Worm (Caenorhabditis elegans) whole organism, L3 larva: ENCODE measurements around the gene letm-1.
A peak's percentile ranks its signal among the peaks of the same experiment; 100 is the strongest.

ENCODE experiments used
- R02D3.7 ChIP-seq: fragments of 150-350 bp; optimal IDR thresholded peaks from 2 replicates; lab custom pipeline; 2014; ENCODE audit warnings: missing biosample characterization, missing genetic modification characterization
- ceh-16 ChIP-seq: sonication (generic microtip); optimal IDR thresholded peaks from 2 replicates; lab custom pipeline; 2017; ENCODE audit warnings: missing biosample characterization, missing genetic modification characterization
- egl-27 ChIP-seq: sonication (generic microtip); optimal IDR thresholded peaks from 4 replicates; lab custom pipeline; 2017; ENCODE audit warnings: missing biosample characterization, missing genetic modification reagents, missing genetic modification characterization
- elt-3 ChIP-seq, 3 experiments: fragments of 150-350 bp in 1 of 3; sonication (generic microtip) in 2 of 3; optimal IDR thresholded peaks; 2 replicates in 2 of 3; 4 replicates in 1 of 3; lab custom pipeline; 2014 to 2017; ENCODE audit warnings: missing biosample characterization in 3 of 3, missing genetic modification characterization in 3 of 3
- nfya-1 ChIP-seq: sonication (generic microtip); optimal IDR thresholded peaks from 2 replicates; lab custom pipeline; 2017; ENCODE audit warnings: missing genetic modification characterization, mild to moderate bottlenecking, missing compliant biosample characterization, antibody characterized with exemption, moderate library complexity; ENCODE audit not compliant: insufficient read depth
- nhr-25 ChIP-seq: sonication (generic microtip); optimal IDR thresholded peaks from 2 replicates; lab custom pipeline; 2017; ENCODE audit warnings: missing biosample characterization, missing genetic modification characterization
- nhr-77 ChIP-seq: fragments of 150-350 bp; optimal IDR thresholded peaks from 2 replicates; lab custom pipeline; 2014; ENCODE audit warnings: missing biosample characterization, missing genetic modification characterization
- skn-1 ChIP-seq: fragments of 150-350 bp; optimal IDR thresholded peaks from 2 replicates; lab custom pipeline; 2014; ENCODE audit warnings: missing biosample characterization, missing genetic modification characterization
- unc-39 ChIP-seq: sonication (generic microtip); optimal IDR thresholded peaks from 4 replicates; lab custom pipeline; 2017; ENCODE audit warnings: missing biosample characterization, missing genetic modification characterization

- TF ChIP-seq nhr-25 (tag; lab: Kevin White, UChicago) (peak; percentile 19), ceh-16 (tag; lab: Kevin White, UChicago) (no peak), egl-27 (no peak), unc-39 (no peak), R02D3.7 (no peak), elt-3 (tag; optimal IDR thresholded peaks at IDR 0.05; lab: Kevin White, UChicago) (no peak), skn-1 (tag; lab: Kevin White, UChicago) (no peak), nhr-77 (tag; lab: Kevin White, UChicago) (no peak), nfya-1 (tag; lab: Kevin White, UChicago) (no peak)
These were observed 7.2 kb upstream of the letm-1 start, which contains the start of gene lpin-1 for ce11 chrV:13653713-13654393.
